Worm (Caenorhabditis elegans) whole organism, L1 larva: ENCODE results near the gene fip-1.

Experiments
- efl-3 ChIP-seq: fragments of 200-800 bp; sonication (Bioruptor generic); optimal IDR thresholded peaks from 2 replicates; lab custom pipeline; 2018; ENCODE audit warnings: mild to moderate bottlenecking, missing genetic modification characterization, missing compliant biosample characterization
- elt-3 ChIP-seq, 6 experiments: fragments of 150-350 bp in 1 of 6; sonication (generic microtip); optimal IDR thresholded peaks; 2 replicates each; lab custom pipeline; 2017 to 2018; ENCODE audit warnings: missing biosample characterization in 6 of 6, missing genetic modification characterization in 6 of 6, inconsistent platforms in 1 of 6
- fkh-8 ChIP-seq: sonication (generic microtip); optimal IDR thresholded peaks from 2 replicates; lab custom pipeline; 2016; ENCODE audit warnings: mild to moderate bottlenecking, missing genetic modification characterization, missing compliant biosample characterization
- isw-1 ChIP-seq: fragments of 200-800 bp; sonication (Bioruptor generic); IDR thresholded peaks from 2 replicates; pipeline ENCODE4 v1.3.6; 2022; ENCODE audit warnings: missing genetic modification characterization, missing compliant biosample characterization
- lin-35 ChIP-seq, 2 experiments: fragments of 150-350 bp; optimal IDR thresholded peaks; 2 replicates each; lab custom pipeline; 2014; ENCODE audit warnings: missing biosample characterization in 2 of 2, missing genetic modification characterization in 2 of 2, missing genetic modification reagents in 2 of 2
- nhr-237 ChIP-seq: fragments of 150-350 bp; optimal IDR thresholded peaks from 2 replicates; lab custom pipeline; 2014; ENCODE audit warnings: missing biosample characterization, missing genetic modification characterization
- nhr-47 ChIP-seq: sonication (generic microtip); optimal IDR thresholded peaks from 2 replicates; lab custom pipeline; 2016; ENCODE audit warnings: mild to moderate bottlenecking, missing genetic modification characterization, moderate library complexity, missing compliant biosample characterization
- nhr-71 ChIP-seq: sonication (generic microtip); optimal IDR thresholded peaks from 2 replicates; lab custom pipeline; 2016; ENCODE audit warnings: mild to moderate bottlenecking, missing genetic modification characterization, moderate library complexity, missing compliant biosample characterization
- tbx-2 ChIP-seq: sonication (generic microtip); optimal IDR thresholded peaks from 2 replicates; lab custom pipeline; 2016; ENCODE audit warnings: missing genetic modification characterization, missing compliant biosample characterization
- unc-30 ChIP-seq: sonication (generic microtip); optimal IDR thresholded peaks from 2 replicates; lab custom pipeline; 2017; ENCODE audit warnings: missing biosample characterization, missing genetic modification characterization
- vab-15 ChIP-seq: sonication (generic microtip); optimal IDR thresholded peaks from 2 replicates; lab custom pipeline; 2017; ENCODE audit warnings: missing genotype, mild to moderate bottlenecking, missing genetic modification characterization, missing compliant biosample characterization
- xbp-1 ChIP-seq: sonication (generic microtip); optimal IDR thresholded peaks from 2 replicates; lab custom pipeline; 2016; ENCODE audit warnings: missing genetic modification characterization, missing compliant biosample characterization
- zip-4 ChIP-seq: fragments of 200-800 bp; sonication (Bioruptor generic); optimal IDR thresholded peaks from 2 replicates; lab custom pipeline; 2018; ENCODE audit warnings: mild to moderate bottlenecking, missing genetic modification characterization, moderate library complexity, missing compliant biosample characterization
- ztf-11 ChIP-seq, 2 experiments: sonication (generic microtip); optimal IDR thresholded peaks; 2 replicates each; lab custom pipeline; 2016 to 2017; ENCODE audit warnings: missing genetic modification characterization in 2 of 2, missing biosample characterization in 1 of 2, missing compliant biosample characterization in 1 of 2

Gene fip-1

DNA sequence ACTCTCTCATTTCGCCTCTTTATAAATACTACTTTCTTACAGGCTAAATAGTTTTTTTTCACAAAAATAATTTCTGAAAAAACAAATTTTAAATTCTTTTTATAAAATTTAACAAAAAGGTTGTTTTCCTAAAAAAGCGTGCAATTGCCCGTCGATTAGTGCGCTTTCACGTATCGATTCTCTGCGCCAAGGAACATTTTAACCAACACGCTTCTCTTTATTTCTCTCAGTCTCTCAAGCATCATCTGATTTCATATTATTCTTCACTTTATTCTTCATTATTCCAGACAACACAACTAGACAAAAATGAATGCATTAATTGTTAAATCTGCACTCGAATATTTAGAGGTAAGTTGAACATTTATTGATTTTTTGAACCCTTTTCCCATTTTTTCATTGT, 50.1 kb downstream of the fip-1 start, which contains the start of gene B0303.4 (continued):
- TF ChIP-seq ztf-11 (tag; optimal IDR thresholded peaks at IDR 0.05; lab: Kevin White, UChicago), result no peak
- no peak for TF ChIP-seq zip-4
- peak; percentile 34 for TF ChIP-seq xbp-1 (tag; lab: Kevin White, UChicago)
- TF ChIP-seq isw-1 (GFP tag; lab: Robert Waterston, UW), result no peak
- TF ChIP-seq nhr-47 (tag; lab: Kevin White, UChicago), result peak; percentile 46
- TF ChIP-seq tbx-2 (tag; lab: Kevin White, UChicago), result peak; percentile 46
- TF ChIP-seq unc-30 (tag; lab: Kevin White, UChicago), result no peak
- no peak for TF ChIP-seq efl-3
- peak; percentile 51 for TF ChIP-seq fkh-8 (tag; lab: Kevin White, UChicago)
- peak; percentile 72 for TF ChIP-seq nhr-71 (tag; lab: Kevin White, UChicago)
- TF ChIP-seq elt-3 (tag; optimal IDR thresholded peaks at IDR 0.05; lab: Kevin White, UChicago), result peak in 1 of 6 experiments; percentile 67
- no peak for TF ChIP-seq nhr-237
- no peak for TF ChIP-seq vab-15 (tag; lab: Kevin White, UChicago)
- TF ChIP-seq lin-35 (GFP tag; optimal IDR thresholded peaks at IDR 0.05; lab: Kevin White, UChicago), result peak; percentile 68 to 76
